Worm (Caenorhabditis elegans) whole organism, young adult: ENCODE measurements around the gene C06E8.5.

Source experiments
- chd-7 ChIP-seq: sonication (generic microtip); optimal IDR thresholded peaks from 2 replicates; lab custom pipeline; 2016; ENCODE audit warnings: mild to moderate bottlenecking, missing genetic modification characterization, moderate library complexity, missing compliant biosample characterization
- dpff-1 ChIP-seq: sonication (generic microtip); optimal IDR thresholded peaks from 2 replicates; lab custom pipeline; 2017; ENCODE audit warnings: mild to moderate bottlenecking, missing genetic modification characterization, missing compliant biosample characterization
- him-1 ChIP-seq: sonication (generic microtip); optimal IDR thresholded peaks from 2 replicates; lab custom pipeline; 2016; ENCODE audit warnings: missing genotype, missing genetic modification reagents, missing genetic modification characterization, missing compliant biosample characterization
- madf-10 ChIP-seq: sonication (generic microtip); optimal IDR thresholded peaks from 2 replicates; lab custom pipeline; 2016; ENCODE audit warnings: mild to moderate bottlenecking, missing genetic modification characterization, missing compliant biosample characterization
- mes-4 ChIP-seq: sonication (generic microtip); optimal IDR thresholded peaks from 2 replicates; lab custom pipeline; 2016; ENCODE audit warnings: missing genotype, missing genetic modification characterization, missing compliant biosample characterization

ce11 chrIII:6989201-6989600 lies 16.0 kb downstream of the C06E8.5 start:
- TF ChIP-seq madf-10 (tag; lab: Kevin White, UChicago): no peak
- no peak for TF ChIP-seq him-1 (tag; lab: Kevin White, UChicago)
- TF ChIP-seq dpff-1 (tag; lab: Kevin White, UChicago): no peak
- TF ChIP-seq mes-4: no peak
- no peak for TF ChIP-seq chd-7 (tag; lab: Kevin White, UChicago)
